Worm (Caenorhabditis elegans) whole organism, L2 larva: ENCODE results near the gene F44E5.5.

Experiments
- C34F6.9 ChIP-seq: fragments of 150-350 bp; optimal IDR thresholded peaks from 2 replicates; lab custom pipeline; 2014; ENCODE audit warnings: missing biosample characterization, missing genetic modification characterization
- R02D3.7 ChIP-seq: fragments of 150-350 bp; optimal IDR thresholded peaks from 2 replicates; lab custom pipeline; 2014; ENCODE audit warnings: missing biosample characterization, missing genetic modification characterization
- Y55F3AM.14 ChIP-seq: fragments of 200-800 bp; sonication (Bioruptor generic); optimal IDR thresholded peaks from 2 replicates; lab custom pipeline; 2018; ENCODE audit warnings: mild to moderate bottlenecking, missing genetic modification characterization, missing compliant biosample characterization
- ZK546.5 ChIP-seq: sonication (generic microtip); optimal IDR thresholded peaks from 2 replicates; lab custom pipeline; 2017; ENCODE audit warnings: missing biosample characterization, missing genetic modification characterization
- alr-1 ChIP-seq: fragments of 150-350 bp; optimal IDR thresholded peaks from 2 replicates; lab custom pipeline; 2014; ENCODE audit warnings: missing biosample characterization, missing genetic modification characterization
- aly-2 ChIP-seq: fragments of 150-350 bp; optimal IDR thresholded peaks from 2 replicates; lab custom pipeline; 2014; ENCODE audit warnings: missing biosample characterization, missing genetic modification characterization
- ama-1 ChIP-seq: fragments of 150-350 bp; optimal IDR thresholded peaks from 2 replicates; lab custom pipeline; 2018; ENCODE audit warnings: inconsistent platforms
- blmp-1 ChIP-seq: sonication (generic microtip); optimal IDR thresholded peaks from 2 replicates; lab custom pipeline; 2017; ENCODE audit warnings: missing genetic modification characterization, mild to moderate bottlenecking, missing compliant biosample characterization, antibody characterized with exemption, moderate library complexity; ENCODE audit not compliant: insufficient read depth
- ceh-16 ChIP-seq: fragments of 150-350 bp; optimal IDR thresholded peaks from 2 replicates; lab custom pipeline; 2014; ENCODE audit warnings: missing biosample characterization, missing genetic modification characterization
- ceh-82 ChIP-seq: fragments of 150-350 bp; optimal IDR thresholded peaks from 2 replicates; lab custom pipeline; 2014; ENCODE audit warnings: missing biosample characterization, missing genetic modification characterization
- crh-2 ChIP-seq: sonication (generic microtip); optimal IDR thresholded peaks from 2 replicates; lab custom pipeline; 2017; ENCODE audit warnings: missing biosample characterization, missing genetic modification characterization
- egl-27 ChIP-seq: sonication (generic microtip); optimal IDR thresholded peaks from 3 replicates; lab custom pipeline; 2017; ENCODE audit warnings: missing biosample characterization, missing genetic modification reagents, missing genetic modification characterization
- elt-1 ChIP-seq: fragments of 150-350 bp; optimal IDR thresholded peaks from 2 replicates; lab custom pipeline; 2014; ENCODE audit warnings: missing biosample characterization, missing genetic modification characterization
- elt-3 ChIP-seq: sonication (generic microtip); optimal IDR thresholded peaks from 2 replicates; lab custom pipeline; 2017; ENCODE audit warnings: missing biosample characterization, missing genetic modification characterization
- gmeb-1 ChIP-seq: fragments of 150-350 bp; optimal IDR thresholded peaks from 2 replicates; lab custom pipeline; 2014; ENCODE audit warnings: missing biosample characterization, missing genetic modification characterization
- lin-11 ChIP-seq: fragments of 150-350 bp; sonication (generic microtip); optimal IDR thresholded peaks from 2 replicates; lab custom pipeline; 2014; ENCODE audit warnings: missing biosample characterization, missing genetic modification characterization, inconsistent platforms, mixed read lengths
- lin-13 ChIP-seq: fragments of 150-350 bp; optimal IDR thresholded peaks from 2 replicates; lab custom pipeline; 2014; ENCODE audit warnings: missing biosample characterization, missing genetic modification reagents, missing genetic modification characterization
- lin-39 ChIP-seq: fragments of 150-350 bp; optimal IDR thresholded peaks from 2 replicates; lab custom pipeline; 2014; ENCODE audit warnings: missing biosample characterization, missing genetic modification reagents, missing genetic modification characterization
- lsy-2 ChIP-seq, 2 experiments: fragments of 150-350 bp in 1 of 2; sonication (generic microtip) in 1 of 2; optimal IDR thresholded peaks; 2 replicates each; lab custom pipeline; 2014 to 2017; ENCODE audit warnings: missing biosample characterization in 2 of 2, missing genetic modification characterization in 2 of 2
- mab-5 ChIP-seq: fragments of 150-350 bp; optimal IDR thresholded peaks from 2 replicates; lab custom pipeline; 2014; ENCODE audit warnings: missing biosample characterization, missing genetic modification characterization
- mbf-1 ChIP-seq: sonication (generic microtip); optimal IDR thresholded peaks from 2 replicates; lab custom pipeline; 2017; ENCODE audit warnings: missing biosample characterization, missing genetic modification characterization
- mdl-1 ChIP-seq, 2 experiments: fragments of 150-350 bp in 1 of 2; sonication (generic microtip) in 1 of 2; optimal IDR thresholded peaks; 2 replicates each; lab custom pipeline; 2017; ENCODE audit warnings: missing biosample characterization in 2 of 2, missing genetic modification characterization in 2 of 2
- nhr-10 ChIP-seq: sonication (generic microtip); optimal IDR thresholded peaks from 2 replicates; lab custom pipeline; 2017; ENCODE audit warnings: missing biosample characterization, missing genetic modification characterization
- nhr-11 ChIP-seq: fragments of 150-350 bp; optimal IDR thresholded peaks from 2 replicates; lab custom pipeline; 2014; ENCODE audit warnings: missing biosample characterization, missing genetic modification characterization
- nhr-12 ChIP-seq: fragments of 150-350 bp; optimal IDR thresholded peaks from 2 replicates; lab custom pipeline; 2014; ENCODE audit warnings: missing biosample characterization, missing genetic modification characterization
- nhr-129 ChIP-seq: fragments of 150-350 bp; optimal IDR thresholded peaks from 2 replicates; lab custom pipeline; 2014; ENCODE audit warnings: missing biosample characterization, missing genetic modification characterization
- nhr-21 ChIP-seq: fragments of 150-350 bp; optimal IDR thresholded peaks from 2 replicates; lab custom pipeline; 2014; ENCODE audit warnings: missing biosample characterization, missing genetic modification characterization
- nhr-23 ChIP-seq: fragments of 150-350 bp; optimal IDR thresholded peaks from 2 replicates; lab custom pipeline; 2014; ENCODE audit warnings: missing biosample characterization, missing genetic modification reagents, missing genetic modification characterization
- nhr-237 ChIP-seq: fragments of 150-350 bp; optimal IDR thresholded peaks from 2 replicates; lab custom pipeline; 2014; ENCODE audit warnings: missing biosample characterization, missing genetic modification characterization
- nhr-25 ChIP-seq: fragments of 150-350 bp; sonication (generic microtip); optimal IDR thresholded peaks from 3 replicates; lab custom pipeline; 2014; ENCODE audit warnings: missing biosample characterization, missing genetic modification characterization
- nhr-6 ChIP-seq: fragments of 150-350 bp; optimal IDR thresholded peaks from 2 replicates; lab custom pipeline; 2014; ENCODE audit warnings: missing biosample characterization, missing genetic modification characterization
- nhr-77 ChIP-seq: fragments of 150-350 bp; optimal IDR thresholded peaks from 2 replicates; lab custom pipeline; 2014; ENCODE audit warnings: missing biosample characterization, missing genetic modification characterization
- peb-1 ChIP-seq: fragments of 150-350 bp; optimal IDR thresholded peaks from 2 replicates; lab custom pipeline; 2014; ENCODE audit warnings: missing biosample characterization, missing genetic modification characterization
- sem-4 ChIP-seq: fragments of 150-350 bp; optimal IDR thresholded peaks from 2 replicates; lab custom pipeline; 2014; ENCODE audit warnings: missing biosample characterization, missing genetic modification reagents, missing genetic modification characterization
- sma-3 ChIP-seq: sonication (generic microtip); optimal IDR thresholded peaks from 2 replicates; lab custom pipeline; 2016; ENCODE audit warnings: missing genetic modification reagents, missing genetic modification characterization, missing compliant biosample characterization
- sma-9 ChIP-seq, 2 experiments: fragments of 150-350 bp in 1 of 2; sonication (generic microtip) in 1 of 2; optimal IDR thresholded peaks; 2 replicates each; lab custom pipeline; 2014 to 2016; ENCODE audit warnings: missing genetic modification characterization in 2 of 2, mild to moderate bottlenecking in 1 of 2, missing biosample characterization in 1 of 2, missing compliant biosample characterization in 1 of 2, missing genetic modification reagents in 1 of 2, moderate library complexity in 1 of 2
- snpc-4 ChIP-seq: fragments of 150-350 bp; optimal IDR thresholded peaks from 2 replicates; lab custom pipeline; 2014; ENCODE audit warnings: missing biosample characterization, missing genetic modification characterization
- unc-39 ChIP-seq: fragments of 150-350 bp; optimal IDR thresholded peaks from 2 replicates; lab custom pipeline; 2014; ENCODE audit warnings: missing biosample characterization, missing genetic modification characterization
- unc-55 ChIP-seq: fragments of 150-350 bp; sonication (generic microtip); optimal IDR thresholded peaks from 3 replicates; lab custom pipeline; 2014; ENCODE audit warnings: missing biosample characterization, missing genetic modification reagents, missing genetic modification characterization
- unc-62 ChIP-seq: fragments of 150-350 bp; optimal IDR thresholded peaks from 2 replicates; lab custom pipeline; 2014; ENCODE audit warnings: missing biosample characterization, missing genetic modification reagents, missing genetic modification characterization
- zag-1 ChIP-seq: fragments of 150-350 bp; optimal IDR thresholded peaks from 2 replicates; lab custom pipeline; 2014; ENCODE audit warnings: missing biosample characterization, missing genetic modification characterization
- ztf-1 ChIP-seq: fragments of 200-800 bp; sonication (Bioruptor generic); conservative IDR thresholded peaks from 2 replicates; pipeline ENCODE4 v1.3.6; 2022; ENCODE audit warnings: missing genetic modification characterization, missing compliant biosample characterization
- ztf-11 ChIP-seq: sonication (generic microtip); optimal IDR thresholded peaks from 2 replicates; lab custom pipeline; 2017; ENCODE audit warnings: missing biosample characterization, missing genetic modification characterization
- ztf-4 ChIP-seq: fragments of 150-350 bp; optimal IDR thresholded peaks from 2 replicates; lab custom pipeline; 2014; ENCODE audit warnings: missing biosample characterization, missing genetic modification characterization

Gene F44E5.5

ce11 chrII:11746782-11747288, 12.6 kb upstream of the F44E5.5 start (continued):
- TF ChIP-seq nhr-77 (no peak), sma-9 (GFP tag; optimal IDR thresholded peaks at IDR 0.05; lab: Kevin White, UChicago) (peak; percentile 53), sma-9 (tag; optimal IDR thresholded peaks at IDR 0.05; lab: Kevin White, UChicago) (no peak)
- TF ChIP-seq, all 48 proteins: peak for 19

- no peak for TF ChIP-seq ceh-82 (tag; lab: Kevin White, UChicago)
- peak; percentile 33 for TF ChIP-seq unc-55 (GFP tag; lab: Kevin White, UChicago)
- no peak for TF ChIP-seq nhr-10 (tag; lab: Kevin White, UChicago)
- peak; percentile 8 for TF ChIP-seq lin-13 (GFP tag; lab: Kevin White, UChicago)
- TF ChIP-seq lsy-2 (tag; optimal IDR thresholded peaks at IDR 0.05; lab: Kevin White, UChicago), result peak; percentile 29 to 92
- TF ChIP-seq lin-11 (tag; lab: Kevin White, UChicago), result no peak
- no peak for TF ChIP-seq nhr-25 (tag; lab: Kevin White, UChicago)
Measured at ce11 chrII:11747889-11748288, 11.6 kb upstream of the F44E5.5 start.

- TF ChIP-seq alr-1 (tag; lab: Kevin White, UChicago), result no peak
- TF ChIP-seq nhr-237 (tag; lab: Kevin White, UChicago), result no peak
- TF ChIP-seq C34F6.9, result no peak
- no peak for TF ChIP-seq sem-4
- TF ChIP-seq aly-2 (tag; lab: Kevin White, UChicago), result no peak
Measured at ce11 chrII:11748494-11748893, 11.0 kb upstream of the F44E5.5 start, which contains the start of the genes F44E5.17 and gpb-1. Gene F44E5.17 (minus strand): TSS chrII:11748594. Gene gpb-1 (minus strand): TSS chrII:11748611.

ce11 chrII:11749490-11750172, 9.8 kb upstream of the F44E5.5 start:
- TF ChIP-seq nhr-6 (tag; lab: Kevin White, UChicago) (peak; percentile 64), nhr-77 (peak; percentile 19), nhr-129 (peak; percentile 85), nhr-10 (tag; lab: Kevin White, UChicago) (no peak), nhr-25 (tag; lab: Kevin White, UChicago) (peak; percentile 65), unc-62 (GFP tag; lab: Kevin White, UChicago) (no peak), blmp-1 (tag; lab: Kevin White, UChicago) (no peak), lin-39 (peak; percentile 73), ama-1 (lab: Kevin White, UChicago) (no peak), elt-1 (no peak), zag-1 (tag; lab: Kevin White, UChicago) (peak; percentile 81), egl-27 (tag; lab: Kevin White, UChicago) (peak; percentile 51), alr-1 (tag; lab: Kevin White, UChicago) (no peak), snpc-4 (no peak), mbf-1 (tag; lab: Kevin White, UChicago) (no peak), crh-2 (peak; percentile 80), Y55F3AM.14 (peak; percentile 44), nhr-21 (tag; lab: Kevin White, UChicago) (no peak), gmeb-1 (tag; lab: Kevin White, UChicago) (peak; percentile 45), nhr-12 (tag; lab: Kevin White, UChicago) (no peak), unc-39 (tag; lab: Kevin White, UChicago) (no peak), elt-3 (tag; lab: Kevin White, UChicago) (no peak), lin-13 (GFP tag; lab: Kevin White, UChicago) (peak; percentile 37), mdl-1 (tag; optimal IDR thresholded peaks at IDR 0.05; lab: Kevin White, UChicago) (peak; percentile 68 to 69), nhr-23 (tag; lab: Kevin White, UChicago) (no peak), ceh-16 (tag; lab: Kevin White, UChicago) (peak; percentile 53), lin-11 (tag; lab: Kevin White, UChicago) (no peak), nhr-237 (tag; lab: Kevin White, UChicago) (no peak), sma-9 (GFP tag; optimal IDR thresholded peaks at IDR 0.05; lab: Kevin White, UChicago) (peak; percentile 65), sma-9 (tag; optimal IDR thresholded peaks at IDR 0.05; lab: Kevin White, UChicago) (no peak), sma-3 (GFP tag; lab: Kevin White, UChicago) (peak; percentile 65), C34F6.9 (peak; percentile 68), lsy-2 (tag; optimal IDR thresholded peaks at IDR 0.05; lab: Kevin White, UChicago) (peak; percentile 40 to 75), unc-55 (GFP tag; lab: Kevin White, UChicago) (peak; percentile 80), nhr-11 (no peak), ztf-1 (GFP tag; lab: Robert Waterston, UW) (no peak), mab-5 (tag; lab: Kevin White, UChicago) (peak; percentile 71), R02D3.7 (tag; lab: Kevin White, UChicago) (no peak), peb-1 (tag; lab: Kevin White, UChicago) (no peak), ztf-4 (tag; lab: Kevin White, UChicago) (peak; percentile 57), aly-2 (tag; lab: Kevin White, UChicago) (no peak), ZK546.5 (tag; lab: Kevin White, UChicago) (peak; percentile 7), sem-4 (peak; percentile 4), ztf-11 (tag; lab: Kevin White, UChicago) (peak; percentile 6)
